Fruit fly (Drosophila melanogaster): Measurements from ENCODE around the gene Dhc64C.

dm6 chr3L:4833491-4833890 is 8.0 kb upstream of the Dhc64C start, which contains the start of gene CG13708:
- TF ChIP-seq Myc (optimal IDR thresholded peaks at IDR 0.05) (no peak), dsf (GFP tag; optimal IDR thresholded peaks at IDR 0.05; ENCODE audit: borderline replicate concordance) (no peak), lola (GFP tag; optimal IDR thresholded peaks at IDR 0.05) (no peak), Hnf4 (GFP tag; optimal IDR thresholded peaks at IDR 0.05) (no peak), br (GFP tag; optimal IDR thresholded peaks at IDR 0.05) (no peak), CG9705 (GFP tag; optimal IDR thresholded peaks at IDR 0.05) (no peak), N (GFP tag; optimal IDR thresholded peaks at IDR 0.05) (no peak), CG32264 (GFP tag; optimal IDR thresholded peaks at IDR 0.05) (no peak), Abd-B (GFP tag; optimal IDR thresholded peaks at IDR 0.05) (no peak), h (GFP tag; optimal IDR thresholded peaks at IDR 0.05) (no peak), Dif (GFP tag; optimal IDR thresholded peaks at IDR 0.05; ENCODE audit: partially characterized antibody) (no peak), jim (GFP tag; optimal IDR thresholded peaks at IDR 0.05) (no peak), psq (GFP tag; optimal IDR thresholded peaks at IDR 0.05) (no peak)
